Fruit fly (Drosophila melanogaster) whole organism, embryonic: ENCODE results near the gene Idh3b.
A peak's percentile ranks its signal among the peaks of the same experiment; 100 is the strongest.

ENCODE experiments used
- ATbp ChIP-seq: fragments of 200-800 bp; sonication (Bioruptor generic); optimal IDR thresholded peaks from 2 replicates; lab custom pipeline; 2017; ENCODE audit warnings: missing biosample characterization, mild to moderate bottlenecking, missing genetic modification characterization, missing genetic modification reagents
- CG10147 ChIP-seq: fragments of 200-800 bp; sonication (Bioruptor generic); optimal IDR thresholded peaks from 2 replicates; lab custom pipeline; 2019; ENCODE audit warnings: missing biosample characterization, mild to moderate bottlenecking, missing genetic modification characterization, moderate library complexity
- CG10274 ChIP-seq: fragments of 200-800 bp; sonication (Bioruptor generic); optimal IDR thresholded peaks from 3 replicates; lab custom pipeline; 2017; ENCODE audit warnings: missing biosample characterization, mild to moderate bottlenecking, missing genetic modification characterization
- CG11560 ChIP-seq: fragments of 200-800 bp; sonication (Bioruptor generic); IDR thresholded peaks from 3 replicates; pipeline ENCODE4 v1.3.6; 2022; ENCODE audit warnings: missing biosample characterization, missing genetic modification characterization
- CG12071 ChIP-seq: fragments of 200-800 bp; sonication (Bioruptor generic); optimal IDR thresholded peaks from 3 replicates; lab custom pipeline; 2018; ENCODE audit warnings: missing biosample characterization, mild to moderate bottlenecking, missing genetic modification characterization
- CG13894 ChIP-seq: fragments of 200-800 bp; sonication (Bioruptor generic); optimal IDR thresholded peaks from 3 replicates; lab custom pipeline; 2018; ENCODE audit warnings: missing biosample characterization, mild to moderate bottlenecking, missing genetic modification characterization, moderate library complexity
- CG15011 ChIP-seq: fragments of 200-800 bp; sonication (Bioruptor generic); optimal IDR thresholded peaks from 3 replicates; lab custom pipeline; 2018; ENCODE audit warnings: missing biosample characterization, mild to moderate bottlenecking, missing genetic modification characterization
- CG15479 ChIP-seq: fragments of 200-800 bp; sonication (Bioruptor generic); optimal IDR thresholded peaks from 3 replicates; lab custom pipeline; 2019; ENCODE audit warnings: missing biosample characterization, mild to moderate bottlenecking, missing genetic modification characterization, moderate library complexity
- CG1792 ChIP-seq: fragments of 200-800 bp; sonication (Bioruptor generic); optimal IDR thresholded peaks from 2 replicates; lab custom pipeline; 2016; ENCODE audit warnings: missing biosample characterization, missing genetic modification characterization
- CG18764 ChIP-seq: fragments of 200-800 bp; sonication (Bioruptor generic); optimal IDR thresholded peaks from 3 replicates; lab custom pipeline; 2016; ENCODE audit warnings: missing biosample characterization, missing genetic modification characterization
- CG2120 ChIP-seq: fragments of 200-800 bp; sonication (Bioruptor generic); optimal IDR thresholded peaks from 3 replicates; lab custom pipeline; 2016; ENCODE audit warnings: missing biosample characterization, missing genetic modification characterization
- CG2129 ChIP-seq: fragments of 200-800 bp; sonication (Bioruptor generic); IDR thresholded peaks from 2 replicates; pipeline ENCODE4 v1.3.6; 2022; ENCODE audit warnings: missing biosample characterization, missing genetic modification characterization; ENCODE audit not compliant: partially characterized antibody
- CG2875 ChIP-seq: fragments of 200-800 bp; sonication (Bioruptor generic); optimal IDR thresholded peaks from 2 replicates; lab custom pipeline; 2017; ENCODE audit warnings: missing biosample characterization, mild to moderate bottlenecking, missing genetic modification characterization, missing genetic modification reagents
- CG3847 ChIP-seq: fragments of 200-800 bp; sonication (Bioruptor generic); IDR thresholded peaks from 2 replicates; pipeline ENCODE4 v1.3.6; 2022; ENCODE audit warnings: missing biosample characterization, missing genetic modification characterization
- CG3995 ChIP-seq: fragments of 200-800 bp; sonication (Bioruptor generic); optimal IDR thresholded peaks from 3 replicates; lab custom pipeline; 2016; ENCODE audit warnings: missing biosample characterization, missing genetic modification characterization
- CG4282 ChIP-seq: fragments of 200-800 bp; sonication (Bioruptor generic); optimal IDR thresholded peaks from 2 replicates; lab custom pipeline; 2016; ENCODE audit warnings: missing biosample characterization, missing genetic modification characterization
- CG7839 ChIP-seq: fragments of 200-800 bp; sonication (Bioruptor generic); optimal IDR thresholded peaks from 3 replicates; lab custom pipeline; 2018; ENCODE audit warnings: missing biosample characterization, mild to moderate bottlenecking, missing genetic modification characterization, moderate library complexity
- CG7987 ChIP-seq: fragments of 200-800 bp; sonication (Bioruptor generic); optimal IDR thresholded peaks from 2 replicates; lab custom pipeline; 2018; ENCODE audit warnings: missing biosample characterization, mild to moderate bottlenecking, missing genetic modification characterization, moderate library complexity
- CG9876 ChIP-seq: fragments of 200-800 bp; sonication (Bioruptor generic); optimal IDR thresholded peaks from 2 replicates; lab custom pipeline; 2016; ENCODE audit warnings: missing biosample characterization, missing genetic modification characterization
- Deaf1 ChIP-seq: fragments of 200-800 bp; optimal IDR thresholded peaks from 3 replicates; lab custom pipeline; 2019; ENCODE audit warnings: missing biosample characterization, mild to moderate bottlenecking, missing genetic modification characterization, moderate library complexity
- Dip3 ChIP-seq: fragments of 200-800 bp; sonication (Bioruptor generic); optimal IDR thresholded peaks from 3 replicates; lab custom pipeline; 2016; ENCODE audit warnings: missing biosample characterization, missing genetic modification characterization
- GATAe ChIP-seq: fragments of 200-800 bp; sonication (Bioruptor generic); conservative IDR thresholded peaks from 2 replicates; pipeline ENCODE4 v1.3.6; 2022; ENCODE audit warnings: missing biosample characterization, missing genetic modification characterization
- Gsc ChIP-seq: fragments of 200-800 bp; sonication (Bioruptor generic); IDR thresholded peaks from 2 replicates; pipeline ENCODE4 v1.3.6; 2022; ENCODE audit warnings: missing biosample characterization, missing genetic modification characterization
- Hey ChIP-seq: fragments of 200-800 bp; sonication (Bioruptor generic); optimal IDR thresholded peaks from 3 replicates; lab custom pipeline; 2018; ENCODE audit warnings: missing biosample characterization, mild to moderate bottlenecking, missing genetic modification characterization
- Lhr ChIP-seq: fragments of 200-800 bp; sonication (Bioruptor generic); optimal IDR thresholded peaks from 3 replicates; lab custom pipeline; 2017; ENCODE audit warnings: mild to moderate bottlenecking, missing biosample characterization, missing genetic modification reagents, missing genetic modification characterization
- Oli ChIP-seq: fragments of 200-800 bp; sonication (Bioruptor generic); optimal IDR thresholded peaks from 2 replicates; lab custom pipeline; 2018; ENCODE audit warnings: missing biosample characterization, mild to moderate bottlenecking, missing genetic modification characterization, moderate library complexity
- Sox102F ChIP-seq: fragments of 200-800 bp; sonication (Bioruptor generic); optimal IDR thresholded peaks from 2 replicates; lab custom pipeline; 2018; ENCODE audit warnings: missing biosample characterization, mild to moderate bottlenecking, missing genetic modification characterization, moderate library complexity
- Spps ChIP-seq: fragments of 200-800 bp; sonication (Bioruptor generic); optimal IDR thresholded peaks from 2 replicates; lab custom pipeline; 2018; ENCODE audit warnings: missing biosample characterization, mild to moderate bottlenecking, missing genetic modification characterization
- amos ChIP-seq: fragments of 200-800 bp; sonication (Bioruptor generic); IDR thresholded peaks from 2 replicates; pipeline ENCODE4 v1.3.6; 2022; ENCODE audit warnings: missing biosample characterization, missing genetic modification characterization; ENCODE audit not compliant: partially characterized antibody
- ap ChIP-seq: fragments of 200-800 bp; sonication (Bioruptor generic); IDR thresholded peaks from 2 replicates; pipeline ENCODE4 v1.3.6; 2022; ENCODE audit warnings: missing biosample characterization, missing genetic modification characterization
- crc ChIP-seq: fragments of 200-800 bp; sonication (Bioruptor generic); optimal IDR thresholded peaks from 2 replicates; lab custom pipeline; 2016; ENCODE audit warnings: missing biosample characterization, missing genetic modification characterization
- cwo ChIP-seq: fragments of 200-800 bp; sonication (Bioruptor generic); optimal IDR thresholded peaks from 3 replicates; lab custom pipeline; 2017; ENCODE audit warnings: missing biosample characterization, missing genetic modification characterization, mild to moderate bottlenecking, moderate library complexity, missing genetic modification reagents
- da ChIP-seq: fragments of 200-800 bp; sonication (Bioruptor generic); optimal IDR thresholded peaks from 2 replicates; lab custom pipeline; 2016; ENCODE audit warnings: missing biosample characterization, missing genetic modification characterization
- ems ChIP-seq: fragments of 200-800 bp; sonication (Bioruptor generic); optimal IDR thresholded peaks from 3 replicates; lab custom pipeline; 2016; ENCODE audit warnings: missing biosample characterization, missing genetic modification characterization
- eyg ChIP-seq: fragments of 200-800 bp; sonication (Bioruptor generic); optimal IDR thresholded peaks from 3 replicates; lab custom pipeline; 2016; ENCODE audit warnings: missing biosample characterization, missing genetic modification characterization
- fu2 ChIP-seq: fragments of 200-800 bp; sonication (Bioruptor generic); optimal IDR thresholded peaks from 2 replicates; lab custom pipeline; 2016; ENCODE audit warnings: missing biosample characterization, missing genetic modification characterization
- h ChIP-seq: fragments of >200 bp; optimal IDR thresholded peaks from 2 replicates; lab custom pipeline; 2017
- hth ChIP-seq: fragments of >200 bp; optimal IDR thresholded peaks from 2 replicates; lab custom pipeline; 2017; ENCODE audit warnings: inconsistent platforms
- ind ChIP-seq: fragments of 200-800 bp; sonication (Bioruptor generic); optimal IDR thresholded peaks from 3 replicates; lab custom pipeline; 2016; ENCODE audit warnings: missing biosample characterization, missing genetic modification characterization
- lov ChIP-seq, 2 experiments: fragments of 200-800 bp in 1 of 2; fragments of >200 bp in 1 of 2; sonication (Bioruptor generic) in 1 of 2; IDR thresholded peaks in 1 of 2; optimal IDR thresholded peaks in 1 of 2; 2 replicates in 1 of 2; 3 replicates in 1 of 2; pipeline versions ENCODE4 v1.3.6 to Lab custom; 2017 to 2022; ENCODE audit warnings: missing biosample characterization in 1 of 2, missing genetic modification characterization in 1 of 2
- mld ChIP-seq: fragments of 200-800 bp; sonication (Bioruptor generic); IDR thresholded peaks from 3 replicates; pipeline ENCODE4 v1.3.6; 2022; ENCODE audit warnings: missing biosample characterization, missing genetic modification characterization; ENCODE audit not compliant: partially characterized antibody
- nerfin-1 ChIP-seq: fragments of 200-800 bp; sonication (Bioruptor generic); optimal IDR thresholded peaks from 3 replicates; lab custom pipeline; 2019; ENCODE audit warnings: missing biosample characterization, mild to moderate bottlenecking, missing genetic modification characterization, moderate library complexity
- phol ChIP-seq: fragments of 200-800 bp; sonication (Bioruptor generic); optimal IDR thresholded peaks from 3 replicates; lab custom pipeline; 2018; ENCODE audit warnings: missing biosample characterization, mild to moderate bottlenecking, missing genetic modification characterization, moderate library complexity
- scrt ChIP-seq: fragments of 200-800 bp; sonication (Bioruptor generic); optimal IDR thresholded peaks from 2 replicates; lab custom pipeline; 2018; ENCODE audit warnings: missing biosample characterization, mild to moderate bottlenecking, missing genetic modification characterization, moderate library complexity
- sr ChIP-seq: fragments of 200-800 bp; sonication (Bioruptor generic); IDR thresholded peaks from 3 replicates; pipeline ENCODE4 v1.3.6; 2022; ENCODE audit warnings: missing biosample characterization, missing genetic modification characterization
- tap ChIP-seq: fragments of 200-800 bp; optimal IDR thresholded peaks from 3 replicates; lab custom pipeline; 2019; ENCODE audit warnings: missing biosample characterization, mild to moderate bottlenecking, missing genetic modification characterization, moderate library complexity
- tin ChIP-seq: fragments of 200-800 bp; sonication (Bioruptor generic); optimal IDR thresholded peaks from 3 replicates; lab custom pipeline; 2016; ENCODE audit warnings: missing biosample characterization, missing genetic modification characterization
- tx ChIP-seq: fragments of 200-800 bp; sonication (Bioruptor generic); optimal IDR thresholded peaks from 2 replicates; lab custom pipeline; 2016; ENCODE audit warnings: missing biosample characterization, missing genetic modification characterization
- vfl ChIP-seq: fragments of 200-800 bp; sonication (Bioruptor generic); optimal IDR thresholded peaks from 2 replicates; lab custom pipeline; 2016; ENCODE audit warnings: missing biosample characterization, missing genetic modification characterization

Idh3b gene

DNA sequence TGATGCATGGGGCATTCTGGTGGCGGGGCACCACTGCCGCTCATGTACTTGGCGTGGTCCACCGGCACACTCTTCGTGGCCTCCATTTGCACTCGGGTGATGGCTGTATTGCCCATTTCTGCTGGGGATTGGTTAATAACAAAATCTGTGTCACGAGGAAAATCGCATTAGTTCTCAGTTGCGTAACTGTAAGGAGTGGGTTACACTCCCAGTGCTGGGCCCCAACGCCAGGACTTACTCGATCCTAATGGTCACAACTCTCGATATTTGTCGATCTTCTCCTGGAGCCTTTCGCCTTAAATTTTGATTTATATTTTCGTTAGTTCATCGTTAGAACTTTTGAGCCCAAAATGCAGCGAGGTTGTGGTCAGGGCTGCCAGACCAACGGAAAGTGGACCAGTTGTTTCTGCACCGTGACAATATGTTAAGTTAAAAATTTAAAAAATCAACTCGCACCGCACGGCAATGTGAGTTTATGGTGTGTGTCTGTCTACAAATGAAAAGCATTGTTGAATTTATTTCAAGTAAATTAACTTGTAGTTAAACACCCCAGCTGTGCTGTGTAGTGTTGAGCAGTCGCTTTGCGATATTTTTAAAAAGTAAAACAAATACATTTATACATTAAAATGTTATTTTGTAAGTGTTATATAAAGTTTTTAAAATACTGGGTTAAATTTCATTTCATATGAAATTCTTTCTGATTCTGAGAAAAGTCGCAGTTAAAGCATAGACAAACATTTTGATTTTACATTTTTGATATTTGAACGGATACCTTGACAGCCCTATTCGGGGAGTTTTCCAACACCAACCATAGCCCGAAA, 8.0 kb upstream of the Idh3b start, which contains the start of the genes Cchl and ND-42 (continued):
- TF ChIP-seq Lhr (peak; percentile 44), GATAe (GFP tag; lab: Robert Waterston, UW) (no peak), CG3847 (peak; percentile 91), CG2120 (peak; percentile 82), nerfin-1 (tag; lab: Kevin White, UChicago) (peak; percentile 74), da (peak; percentile 2), scrt (GFP tag; lab: Kevin White, UChicago) (no peak), CG11560 (peak; percentile 36; the same call in 1 of the 3 replicates), Dip3 (GFP tag; lab: Kevin White, UChicago) (peak; percentile 71), CG10274 (no peak), CG9876 (GFP tag; lab: Kevin White, UChicago) (no peak), ind (GFP tag; lab: Kevin White, UChicago) (peak; percentile 85), CG3995 (peak; percentile 71), tap (tag; lab: Kevin White, UChicago) (no peak), h (lab: Kevin White, UChicago) (no peak), CG2875 (GFP tag; lab: Kevin White, UChicago) (peak; percentile 11), CG12071 (GFP tag; lab: Kevin White, UChicago) (no peak), mld (GFP tag; lab: Robert Waterston, UW) (no peak), CG13894 (tag; lab: Kevin White, UChicago) (peak; percentile 85), CG10147 (peak; percentile 64), Sox102F (GFP tag; lab: Kevin White, UChicago) (peak; percentile 81), Spps (tag; lab: Kevin White, UChicago) (peak; percentile 25), CG1792 (GFP tag; lab: Kevin White, UChicago) (peak; percentile 54), CG15479 (GFP tag; lab: Kevin White, UChicago) (no peak), crc (GFP tag; lab: Kevin White, UChicago) (peak; percentile 53), CG7987 (GFP tag; lab: Kevin White, UChicago) (peak; percentile 1), tin (GFP tag; lab: Kevin White, UChicago) (peak; percentile 83), eyg (GFP tag; lab: Kevin White, UChicago) (peak; percentile 55), ems (peak; percentile 70), Deaf1 (peak; percentile 49), tx (GFP tag; lab: Kevin White, UChicago) (peak; percentile 33), lov (optimal IDR thresholded peaks at IDR 0.05; lab: Kevin White, UChicago) (no peak), lov (GFP tag; IDR thresholded peaks at IDR 0.05; lab: Robert Waterston, UW) (no peak), CG4282 (GFP tag; lab: Kevin White, UChicago) (peak; percentile 14), cwo (GFP tag; lab: Kevin White, UChicago) (peak; percentile 79), ATbp (GFP tag; lab: Kevin White, UChicago) (no peak), phol (tag; lab: Kevin White, UChicago) (peak; percentile 83), ap (GFP tag; lab: Robert Waterston, UW) (no peak; the same call in none of the 2 replicates), Gsc (no peak), CG7839 (tag; lab: Kevin White, UChicago) (no peak), CG2129 (GFP tag; lab: Robert Waterston, UW) (peak; percentile 55), CG15011 (GFP tag; lab: Kevin White, UChicago) (no peak), Hey (tag; lab: Kevin White, UChicago) (no peak), fu2 (peak; percentile 63), hth (lab: Kevin White, UChicago) (no peak), amos (peak; percentile 52), sr (no peak), Oli (tag; lab: Kevin White, UChicago) (peak; percentile 76), vfl (peak; percentile 76), CG18764 (peak; percentile 80)
